Fruit fly (Drosophila melanogaster): ENCODE results near the gene CG11458.

Gene CG11458

DNA sequence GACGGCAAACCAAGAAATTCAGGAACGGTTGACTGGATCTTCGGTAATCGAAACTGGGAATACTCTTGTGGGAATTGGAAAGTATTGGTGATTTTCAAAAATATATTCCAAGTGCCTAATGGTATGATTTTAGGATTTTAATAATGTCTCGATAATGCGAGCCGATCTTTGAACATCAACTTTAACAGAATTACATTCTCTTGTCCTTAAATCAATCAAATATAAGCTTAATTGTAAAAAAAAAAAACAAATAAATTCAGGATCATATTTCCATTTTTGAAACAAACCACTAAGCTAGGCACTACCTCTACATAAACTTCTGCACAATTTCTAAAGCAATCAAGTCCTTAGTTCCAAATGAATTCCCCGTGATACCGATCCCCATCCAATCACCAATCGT, 42.8 kb downstream of the CG11458 start:
- TF ChIP-seq h (optimal IDR thresholded peaks at IDR 0.05) = no peak
- no peak for TF ChIP-seq psq (optimal IDR thresholded peaks at IDR 0.05)
- TF ChIP-seq ttk (optimal IDR thresholded peaks at IDR 0.05) = no peak
- TF ChIP-seq Sin3A (optimal IDR thresholded peaks at IDR 0.05) = no peak
- TF ChIP-seq Myc (optimal IDR thresholded peaks at IDR 0.05) = no peak
- no peak for TF ChIP-seq insv (optimal IDR thresholded peaks at IDR 0.05)

DNA sequence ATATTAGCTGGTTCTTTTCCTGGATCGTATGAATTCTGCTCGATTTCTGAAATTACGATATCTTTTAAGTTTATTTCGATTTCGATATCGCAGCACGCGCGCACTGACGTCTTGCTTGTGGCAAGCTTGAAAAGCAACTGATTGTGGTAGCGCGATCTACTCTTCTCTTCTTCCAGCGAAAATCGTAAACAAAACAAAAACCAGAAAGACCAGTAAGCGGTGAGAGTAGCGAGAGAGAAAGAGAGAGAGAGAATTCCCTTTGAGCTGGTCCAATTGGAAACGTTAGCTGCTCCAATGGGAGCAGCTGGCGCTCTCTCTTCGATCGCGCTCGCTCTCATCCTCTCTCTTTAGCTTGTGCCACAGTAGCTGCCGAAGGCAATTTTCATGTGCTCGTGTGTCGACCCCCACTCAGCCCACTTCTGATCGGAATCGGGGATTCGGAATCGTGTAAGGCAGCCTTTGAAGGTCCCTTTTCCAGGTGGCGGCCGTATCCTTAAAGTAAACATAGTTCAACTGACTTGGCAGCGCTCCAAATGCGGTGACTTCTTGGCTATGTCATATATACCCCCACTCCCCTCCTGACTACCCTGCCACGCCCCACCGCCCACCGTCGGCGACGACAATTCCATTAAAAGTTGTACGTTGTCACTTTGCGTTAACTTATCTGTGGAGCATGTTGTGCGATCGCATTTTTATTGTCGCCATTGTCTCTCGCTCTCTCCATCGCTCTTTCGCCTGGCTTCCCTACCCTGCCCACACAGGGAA, 44.0 kb downstream of the CG11458 start, which contains the start of gene fng:
TSS of gene fng (minus strand) at position 142 of the 765 bp plus-strand sequence.
- TF ChIP-seq h (optimal IDR thresholded peaks at IDR 0.05) = no peak
- TF ChIP-seq Sin3A (optimal IDR thresholded peaks at IDR 0.05) = no peak
- TF ChIP-seq ttk (optimal IDR thresholded peaks at IDR 0.05) = no peak
- TF ChIP-seq insv (optimal IDR thresholded peaks at IDR 0.05) = no peak
- no peak for TF ChIP-seq Myc (optimal IDR thresholded peaks at IDR 0.05)
- TF ChIP-seq psq (optimal IDR thresholded peaks at IDR 0.05) = no peak

DNA sequence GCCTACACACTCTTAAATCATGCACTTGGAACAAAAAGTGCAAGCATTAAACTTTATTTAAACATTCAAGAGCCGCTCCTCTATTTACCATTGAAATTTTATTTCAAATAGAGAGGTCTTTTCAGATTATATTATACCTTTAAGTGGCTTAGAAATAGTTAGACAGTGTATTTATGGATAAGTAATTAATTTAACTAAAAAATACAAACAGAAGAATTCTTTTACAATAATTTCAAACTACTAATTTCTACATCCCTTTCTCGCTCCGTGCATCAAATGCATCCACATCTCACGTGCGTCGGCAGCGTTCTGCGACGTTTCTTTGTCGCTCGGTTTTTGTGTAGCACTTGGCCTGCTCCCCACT, 44.5 kb downstream of the CG11458 start:
- TF ChIP-seq h (optimal IDR thresholded peaks at IDR 0.05) (no peak), psq (optimal IDR thresholded peaks at IDR 0.05) (no peak), ttk (optimal IDR thresholded peaks at IDR 0.05) (no peak), insv (optimal IDR thresholded peaks at IDR 0.05) (no peak), Sin3A (optimal IDR thresholded peaks at IDR 0.05) (no peak), Myc (optimal IDR thresholded peaks at IDR 0.05) (no peak)

DNA sequence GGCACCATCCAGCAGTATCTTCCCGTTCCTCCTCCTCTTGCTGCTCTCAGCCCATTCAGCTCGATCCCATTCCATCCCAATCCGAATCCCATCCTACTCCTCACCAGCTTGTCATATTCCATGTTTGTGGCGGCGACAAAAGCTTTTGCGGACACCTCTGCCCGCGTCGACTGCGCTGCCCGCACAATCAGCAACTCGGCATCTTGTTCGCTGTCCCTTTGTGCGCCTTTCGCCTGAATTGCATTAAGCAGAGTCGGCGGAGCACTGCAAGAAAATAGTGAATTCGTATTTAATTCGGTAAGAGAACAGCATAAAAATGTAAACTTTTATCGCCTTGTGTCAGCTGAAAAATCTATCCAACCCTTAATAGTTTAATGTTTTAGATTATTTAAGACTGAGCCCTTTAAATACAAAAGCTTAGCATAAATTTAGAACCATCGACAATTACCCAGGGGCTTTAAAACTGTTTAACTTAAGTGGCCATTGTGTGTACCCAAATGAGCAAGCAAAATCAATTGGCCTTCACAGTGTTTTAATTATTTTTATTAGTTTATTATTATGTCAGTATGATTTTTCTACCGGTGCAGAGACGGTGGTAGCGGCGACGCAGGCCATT, 45.0 kb downstream of the CG11458 start:
- no peak for TF ChIP-seq psq (optimal IDR thresholded peaks at IDR 0.05)
- TF ChIP-seq ttk (optimal IDR thresholded peaks at IDR 0.05) = no peak
- no peak for TF ChIP-seq h (optimal IDR thresholded peaks at IDR 0.05)
- no peak for TF ChIP-seq Sin3A (optimal IDR thresholded peaks at IDR 0.05)
- TF ChIP-seq Myc (optimal IDR thresholded peaks at IDR 0.05) = no peak
- TF ChIP-seq insv (optimal IDR thresholded peaks at IDR 0.05) = no peak

DNA sequence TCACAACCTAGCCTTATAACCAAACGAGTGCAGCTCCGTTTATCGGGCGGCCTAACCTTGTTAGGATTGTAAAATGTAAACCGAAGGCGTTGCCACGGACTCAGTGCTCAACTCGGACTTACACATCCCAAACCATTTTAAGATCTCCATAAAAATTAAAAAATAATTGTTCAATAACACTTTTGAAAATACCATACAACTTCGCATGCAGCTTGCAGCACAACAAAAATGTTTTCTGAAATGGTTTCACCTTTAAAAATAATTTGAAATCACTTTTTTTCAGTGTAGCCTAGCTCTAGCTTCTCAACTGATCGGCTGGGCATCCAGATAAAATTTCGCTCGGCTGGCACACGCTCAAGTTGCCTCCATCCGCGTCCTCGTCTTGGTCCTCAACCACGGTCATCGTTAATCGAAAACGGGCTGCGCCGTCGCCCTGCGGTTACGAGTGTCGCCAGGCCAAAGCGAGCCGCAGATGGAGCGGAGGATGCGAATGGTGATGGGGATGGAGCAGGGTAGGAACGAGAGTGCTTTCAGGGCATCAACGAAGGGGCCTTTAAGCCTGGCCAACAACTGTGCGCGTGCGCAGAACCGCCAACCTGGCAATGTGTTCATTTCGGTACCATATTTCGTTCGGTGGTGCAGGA, 46.0 kb downstream of the CG11458 start:
- TF ChIP-seq ttk (optimal IDR thresholded peaks at IDR 0.05) (no peak), Myc (optimal IDR thresholded peaks at IDR 0.05) (no peak)

DNA sequence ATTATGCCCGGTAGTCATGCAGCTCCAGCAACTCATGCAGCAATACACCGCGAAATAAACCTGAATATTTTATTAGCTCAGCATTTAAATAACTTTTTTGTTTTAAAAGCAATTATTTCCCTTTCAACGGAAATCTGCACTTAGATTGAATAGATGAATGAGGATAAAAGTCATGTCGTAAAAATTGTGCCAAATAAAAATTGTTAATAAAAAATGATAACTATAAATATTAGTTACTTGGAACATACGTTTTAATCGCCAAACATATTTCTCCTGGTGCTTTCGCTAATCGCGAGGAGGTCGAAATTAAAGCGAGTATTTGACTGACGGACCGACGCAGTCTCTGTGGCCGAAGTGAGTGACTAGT, 46.5 kb downstream of the CG11458 start:
- TF ChIP-seq insv (optimal IDR thresholded peaks at IDR 0.05) = no peak
- TF ChIP-seq Sin3A (optimal IDR thresholded peaks at IDR 0.05) = no peak
- TF ChIP-seq h (optimal IDR thresholded peaks at IDR 0.05) = no peak
- no peak for TF ChIP-seq psq (optimal IDR thresholded peaks at IDR 0.05)
- no peak for TF ChIP-seq Myc (optimal IDR thresholded peaks at IDR 0.05)
- TF ChIP-seq ttk (optimal IDR thresholded peaks at IDR 0.05) = no peak

DNA sequence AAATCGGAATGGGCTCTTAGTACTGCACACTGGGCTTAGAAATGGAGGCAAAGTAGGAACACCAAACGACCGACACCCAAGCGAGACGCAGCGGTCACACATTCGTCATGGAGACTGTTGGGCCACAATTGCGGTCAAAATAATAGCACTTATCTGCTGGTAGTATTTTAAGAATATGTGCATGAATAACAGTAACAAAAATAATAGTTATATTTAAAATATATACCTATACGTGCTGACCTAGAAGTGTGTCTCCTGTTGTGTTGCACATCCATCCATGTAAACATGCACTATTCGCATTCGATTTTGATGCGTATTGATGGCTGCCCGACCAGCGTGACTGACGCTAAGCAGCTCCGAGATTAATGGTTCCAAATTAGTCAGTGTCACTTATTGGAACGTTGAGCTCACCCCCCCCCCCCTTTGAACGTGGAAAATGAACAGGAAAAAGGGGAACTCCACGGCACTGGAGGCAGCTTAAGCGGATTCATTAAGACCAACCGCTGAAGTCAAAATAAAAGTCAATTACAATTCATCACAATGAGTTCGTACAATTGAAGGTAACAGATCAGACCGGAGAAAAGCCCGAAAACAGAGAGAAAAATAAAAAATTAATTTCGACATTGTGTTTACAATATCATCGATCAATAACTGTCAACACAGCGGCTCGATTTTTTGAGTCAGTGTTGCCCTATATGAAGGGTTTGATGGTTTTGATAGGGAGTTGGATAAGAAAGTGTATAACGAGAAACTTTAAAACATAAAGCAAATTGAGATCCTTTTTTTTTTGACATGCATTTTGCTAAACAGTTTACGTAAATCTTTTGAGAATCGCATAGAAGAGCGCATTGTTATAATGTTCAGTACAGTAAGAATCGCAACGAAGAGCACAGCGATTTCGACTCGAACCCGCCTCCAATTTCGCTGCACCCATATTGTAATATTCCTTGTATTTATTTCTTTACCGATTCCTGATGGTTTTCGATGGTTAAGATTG, 47.3 kb downstream of the CG11458 start:
- TF ChIP-seq Myc (optimal IDR thresholded peaks at IDR 0.05) = no peak
- TF ChIP-seq ttk (optimal IDR thresholded peaks at IDR 0.05) = no peak
- TF ChIP-seq psq (optimal IDR thresholded peaks at IDR 0.05) = no peak
- TF ChIP-seq h (optimal IDR thresholded peaks at IDR 0.05) = no peak
- TF ChIP-seq insv (optimal IDR thresholded peaks at IDR 0.05) = no peak
- no peak for TF ChIP-seq Sin3A (optimal IDR thresholded peaks at IDR 0.05)

DNA sequence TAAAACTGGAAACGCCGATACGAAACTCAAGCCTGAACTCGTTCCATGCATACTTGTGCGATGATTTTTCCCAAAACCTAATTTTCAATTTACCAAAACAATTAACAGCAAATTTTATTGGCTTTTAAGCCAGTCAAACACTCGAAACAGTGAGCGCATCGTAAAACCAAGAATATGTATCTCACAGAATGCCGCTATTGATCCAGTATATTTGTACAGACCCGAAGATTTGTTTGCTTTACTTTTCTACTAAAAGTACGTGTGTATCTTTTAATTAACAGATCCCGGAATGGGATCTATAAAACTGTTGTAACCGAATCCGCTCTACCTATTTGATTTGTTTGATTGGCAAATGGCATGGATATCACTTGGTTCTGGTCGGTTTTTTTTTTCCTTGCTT, 48.5 kb downstream of the CG11458 start:
- no peak for TF ChIP-seq h (optimal IDR thresholded peaks at IDR 0.05)
- no peak for TF ChIP-seq psq (optimal IDR thresholded peaks at IDR 0.05)
- no peak for TF ChIP-seq Myc (optimal IDR thresholded peaks at IDR 0.05)
- TF ChIP-seq ttk (optimal IDR thresholded peaks at IDR 0.05) = no peak
